Fruit fly (Drosophila melanogaster) whole organism, pupa: ENCODE measurements around the gene Vps13B.

Source experiments
- EcR ChIP-seq: fragments of 200-800 bp; sonication (Bioruptor generic); optimal IDR thresholded peaks from 3 replicates; lab custom pipeline; 2019; ENCODE audit warnings: missing biosample characterization, missing genetic modification characterization, mild to moderate bottlenecking, moderate library complexity, missing genetic modification reagents
- rn ChIP-seq: fragments of 200-800 bp; sonication (Bioruptor generic); IDR thresholded peaks from 2 replicates; pipeline ENCODE4 v1.3.6; 2022; ENCODE audit warnings: missing biosample characterization, missing genetic modification characterization

dm6 chr3R:29905164-29905563, 30.6 kb upstream of the Vps13B start, which contains the start of gene CG15515:
- TF ChIP-seq EcR (GFP tag; lab: Kevin White, UChicago) = no peak
- no peak for TF ChIP-seq rn (GFP tag; lab: Robert Waterston, UW)
